Fruit fly (Drosophila melanogaster): ENCODE data around the gene CG5199.

Gene CG5199

DNA sequence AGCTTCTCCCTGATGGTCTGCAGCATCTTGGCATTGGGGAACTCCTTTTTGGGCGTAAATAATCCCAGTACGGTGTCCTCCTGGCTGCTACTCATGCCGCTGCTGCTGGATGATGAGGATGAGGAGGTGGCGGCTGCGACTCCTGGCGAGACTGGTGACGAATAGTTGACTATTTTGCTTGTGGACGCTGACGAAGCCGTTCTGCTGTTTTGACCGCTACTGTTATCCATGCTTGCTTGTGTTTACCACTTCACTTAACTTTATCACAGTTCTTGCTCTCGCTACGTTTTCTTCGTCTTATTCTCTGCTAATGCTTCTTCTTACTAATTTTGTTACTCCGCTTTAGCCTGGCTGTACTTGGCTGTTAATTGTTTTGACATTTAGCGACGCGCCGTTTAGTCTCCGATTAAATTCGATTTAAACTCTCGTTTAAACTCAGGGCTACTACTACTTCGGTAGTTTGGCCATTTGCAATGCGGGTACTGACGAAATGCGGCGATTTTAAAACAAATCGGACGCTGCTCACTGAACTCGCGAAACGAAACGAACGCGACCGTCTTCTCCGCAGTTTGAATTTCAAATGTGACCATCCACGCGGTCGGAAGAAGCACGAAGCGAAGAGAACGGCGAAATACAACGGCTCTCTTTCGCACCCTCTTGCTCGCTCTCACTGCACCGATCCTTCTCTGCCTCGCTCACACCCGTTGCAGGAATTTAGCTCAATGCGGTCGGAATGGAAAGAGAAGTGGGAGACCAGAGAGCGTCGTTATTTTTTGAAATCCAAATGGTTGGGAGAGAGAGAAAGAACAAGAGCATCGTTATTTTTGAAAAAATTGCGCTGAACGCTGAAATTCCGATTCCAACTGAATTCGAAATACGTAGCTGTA lies 51.4 kb downstream of the CG5199 start, which contains the start of gene trbl (continued):
- no peak for TF ChIP-seq CG5953 (GFP tag; IDR thresholded peaks at IDR 0.05)
- TF ChIP-seq seq (GFP tag; IDR thresholded peaks at IDR 0.05): peak; percentile 69; the same call in 1 of the 2 replicates
- TF ChIP-seq Hmx (GFP tag; optimal IDR thresholded peaks at IDR 0.05): no peak
- TF ChIP-seq Atf6 (GFP tag; IDR thresholded peaks at IDR 0.05): peak; percentile 51
- peak; percentile 20 for TF ChIP-seq CG30020 (tag; optimal IDR thresholded peaks at IDR 0.05)
- TF ChIP-seq gfzf (GFP tag; optimal IDR thresholded peaks at IDR 0.05): peak; percentile 59
- TF ChIP-seq CG34224 (GFP tag; IDR thresholded peaks at IDR 0.05; ENCODE audit: partially characterized antibody): peak; percentile 78
- no peak for TF ChIP-seq CG17612 (GFP tag; IDR thresholded peaks at IDR 0.05)
- 0 out of 4 replicates have a peak, but pooled peaks have one; percentile 52 for TF ChIP-seq Dll (GFP tag; IDR thresholded peaks at IDR 0.05; ENCODE audit: partially characterized antibody)
- TF ChIP-seq z (GFP tag; IDR thresholded peaks at IDR 0.05): peak; percentile 62; the same call in 1 of the 3 replicates
- peak; percentile 37 for TF ChIP-seq MESR4 (GFP tag; optimal IDR thresholded peaks at IDR 0.05)
- TF ChIP-seq CG10565 (GFP tag; optimal IDR thresholded peaks at IDR 0.05): no peak
- TF ChIP-seq CG12219 (GFP tag; optimal IDR thresholded peaks at IDR 0.05): peak; percentile 18
- TF ChIP-seq CTCF (GFP tag; optimal IDR thresholded peaks at IDR 0.05): peak; percentile 36
- TF ChIP-seq oc (tag; optimal IDR thresholded peaks at IDR 0.05): peak; percentile 47
- TF ChIP-seq D19A (tag; optimal IDR thresholded peaks at IDR 0.05): peak; percentile 26
- no peak for TF ChIP-seq CG18262 (tag; optimal IDR thresholded peaks at IDR 0.05)
- TF ChIP-seq CG14050 (GFP tag; IDR thresholded peaks at IDR 0.05): no peak
- TF ChIP-seq CG3281 (GFP tag; optimal IDR thresholded peaks at IDR 0.05): peak; percentile 47
- TF ChIP-seq lilli (GFP tag; optimal IDR thresholded peaks at IDR 0.05): peak; percentile 8
- TF ChIP-seq CG17829 (tag; optimal IDR thresholded peaks at IDR 0.05): peak; percentile 97
- no peak for TF ChIP-seq Sin3A (optimal IDR thresholded peaks at IDR 0.05)
- TF ChIP-seq Ets97D (GFP tag; optimal IDR thresholded peaks at IDR 0.05): peak; percentile 26
- TF ChIP-seq CG17802 (tag; optimal IDR thresholded peaks at IDR 0.05): no peak
- TF ChIP-seq Hand (GFP tag; optimal IDR thresholded peaks at IDR 0.05): peak; percentile 15
- peak; percentile 70 for TF ChIP-seq CG13287 (GFP tag; IDR thresholded peaks at IDR 0.05; ENCODE audit: partially characterized antibody)
- TF ChIP-seq ranshi (GFP tag; IDR thresholded peaks at IDR 0.05): 0 out of 2 replicates have a peak, but pooled peaks have one; percentile 7
- TF ChIP-seq zen (tag; optimal IDR thresholded peaks at IDR 0.05): peak; percentile 73
- peak; percentile 73 for TF ChIP-seq CG2116 (GFP tag; optimal IDR thresholded peaks at IDR 0.05)
- TF ChIP-seq CG11504 (tag; optimal IDR thresholded peaks at IDR 0.05): peak; percentile 12
- peak; percentile 35 for TF ChIP-seq grau (tag; optimal IDR thresholded peaks at IDR 0.05)
- TF ChIP-seq vnd (GFP tag; IDR thresholded peaks at IDR 0.05; ENCODE audit: partially characterized antibody): peak; percentile 43; the same call in 1 of the 3 replicates
- peak; percentile 97 to 98 for TF ChIP-seq Trl (optimal IDR thresholded peaks at IDR 0.05)
- peak; percentile 80 for TF ChIP-seq Trl (GFP tag; optimal IDR thresholded peaks at IDR 0.05)
- TF ChIP-seq CoRest (tag; optimal IDR thresholded peaks at IDR 0.05): no peak
- peak; percentile 10 for TF ChIP-seq lbe (GFP tag; optimal IDR thresholded peaks at IDR 0.05)
- no peak for TF ChIP-seq Usf (GFP tag; optimal IDR thresholded peaks at IDR 0.05)
- no peak for TF ChIP-seq CG32772 (GFP tag; IDR thresholded peaks at IDR 0.05)
- no peak for TF ChIP-seq Ada2b (GFP tag; IDR thresholded peaks at IDR 0.05)
- no peak for TF ChIP-seq CG8281 (tag; optimal IDR thresholded peaks at IDR 0.05)
- TF ChIP-seq insv (GFP tag; optimal IDR thresholded peaks at IDR 0.05): peak in 1 of 2 experiments; percentile 72
- TF ChIP-seq Opbp (GFP tag; IDR thresholded peaks at IDR 0.05; ENCODE audit: partially characterized antibody): peak; percentile 86; the same call in 2 of the 3 replicates
- TF ChIP-seq BtbVII (GFP tag; optimal IDR thresholded peaks at IDR 0.05): peak; percentile 66
- no peak for TF ChIP-seq Hr3 (GFP tag; optimal IDR thresholded peaks at IDR 0.05)
- peak; percentile 27 for TF ChIP-seq PHDP (tag; optimal IDR thresholded peaks at IDR 0.05)
- no peak for TF ChIP-seq otp (GFP tag; IDR thresholded peaks at IDR 0.05)
- no peak for TF ChIP-seq mam (GFP tag; optimal IDR thresholded peaks at IDR 0.05)
- TF ChIP-seq CG10209 (GFP tag; optimal IDR thresholded peaks at IDR 0.05): no peak
- TF ChIP-seq ara (GFP tag; IDR thresholded peaks at IDR 0.05): peak; percentile 49
